Worm (Caenorhabditis elegans): ENCODE data around the gene cor-1.
"Not testable (repeated sequence)": the region's sequence is repeated elsewhere in the genome, so short reads cannot be mapped to it uniquely, and the experiment has no call there.

Gene cor-1

ce11 chrIII:10266824-10267223 lies 17.9 kb downstream of the cor-1 start, which contains the start of gene inpp-4B:
Gene inpp-4B (minus strand): TSS chrIII:10266877.
- TF ChIP-seq flh-1 (GFP tag; optimal IDR thresholded peaks at IDR 0.05); nhr-12 (tag; optimal IDR thresholded peaks at IDR 0.05); mab-5 (tag; optimal IDR thresholded peaks at IDR 0.05): not testable (repeated sequence)

ce11 chrIII:10270778-10271307 lies 21.9 kb downstream of the cor-1 start, which contains the start of gene cnk-1:
Gene cnk-1 (plus strand): TSS chrIII:10271257.
- TF ChIP-seq lsy-2 (tag; optimal IDR thresholded peaks at IDR 0.05), result peak; percentile 22
- TF ChIP-seq sem-2 (GFP tag; optimal IDR thresholded peaks at IDR 0.05), result no peak
- peak; percentile 11 for TF ChIP-seq ceh-39 (tag; optimal IDR thresholded peaks at IDR 0.05)
- TF ChIP-seq mls-2 (tag; optimal IDR thresholded peaks at IDR 0.05), result peak; percentile 13
- no peak for TF ChIP-seq nhr-28 (tag; optimal IDR thresholded peaks at IDR 0.05)
- no peak for TF ChIP-seq hlh-1 (tag; optimal IDR thresholded peaks at IDR 0.05)
- TF ChIP-seq mep-1 (tag; optimal IDR thresholded peaks at IDR 0.05), result peak; percentile 13
- TF ChIP-seq ceh-43 (GFP tag; optimal IDR thresholded peaks at IDR 0.05), result no peak
- TF ChIP-seq sptf-1 (tag; optimal IDR thresholded peaks at IDR 0.05), result peak; percentile 41
- peak; percentile 17 for TF ChIP-seq pha-4 (tag; optimal IDR thresholded peaks at IDR 0.05)
- TF ChIP-seq drap-1 (GFP tag; optimal IDR thresholded peaks at IDR 0.05), result peak; percentile 5
- peak; percentile 10 for TF ChIP-seq ces-1 (GFP tag; optimal IDR thresholded peaks at IDR 0.05)

- TF ChIP-seq lsy-2 (tag; optimal IDR thresholded peaks at IDR 0.05), result no peak
These were observed 22.9 kb downstream of the cor-1 start for ce11 chrIII:10271807-10272206.

ce11 chrIII:10278826-10279225 lies 29.9 kb downstream of the cor-1 start, which contains the start of gene pad-2:
Gene pad-2 (plus strand): TSS chrIII:10279126.
- no peak for TF ChIP-seq elt-3 (tag; optimal IDR thresholded peaks at IDR 0.05)
- TF ChIP-seq M03D4.4 (tag; optimal IDR thresholded peaks at IDR 0.05), result no peak
- no peak for TF ChIP-seq pha-4 (tag; optimal IDR thresholded peaks at IDR 0.05)

- TF ChIP-seq unc-39 (tag; optimal IDR thresholded peaks at IDR 0.05) (no peak), sptf-1 (tag; optimal IDR thresholded peaks at IDR 0.05) (peak; percentile 45), mls-2 (tag; optimal IDR thresholded peaks at IDR 0.05) (peak; percentile 69), lsy-2 (tag; optimal IDR thresholded peaks at IDR 0.05) (peak; percentile 0), ceh-39 (tag; optimal IDR thresholded peaks at IDR 0.05) (no peak), M03D4.4 (tag; optimal IDR thresholded peaks at IDR 0.05) (peak; percentile 38), nhr-76 (tag; optimal IDR thresholded peaks at IDR 0.05) (no peak), ces-1 (GFP tag; optimal IDR thresholded peaks at IDR 0.05) (peak; percentile 99), zip-8 (tag; optimal IDR thresholded peaks at IDR 0.05) (no peak), bed-3 (GFP tag; optimal IDR thresholded peaks at IDR 0.05) (no peak), unc-120 (tag; optimal IDR thresholded peaks at IDR 0.05; ENCODE audit: poor library complexity, severe bottlenecking) (peak; percentile 68)
These were observed 35.3 kb downstream of the cor-1 start for ce11 chrIII:10284214-10284613.

ce11 chrIII:10285623-10286022 lies 36.7 kb downstream of the cor-1 start, which contains the start of gene K10G9.2:
Gene K10G9.2 (plus strand): TSS chrIII:10285923.
- TF ChIP-seq ces-1 (GFP tag; optimal IDR thresholded peaks at IDR 0.05) (no peak), flh-1 (GFP tag; optimal IDR thresholded peaks at IDR 0.05) (no peak), nhr-76 (tag; optimal IDR thresholded peaks at IDR 0.05) (no peak), elt-1 (tag; optimal IDR thresholded peaks at IDR 0.05; ENCODE audit: borderline replicate concordance, insufficient read depth) (no peak), ceh-43 (GFP tag; optimal IDR thresholded peaks at IDR 0.05) (no peak), zip-8 (tag; optimal IDR thresholded peaks at IDR 0.05) (no peak), sem-2 (GFP tag; optimal IDR thresholded peaks at IDR 0.05) (no peak), mls-2 (tag; optimal IDR thresholded peaks at IDR 0.05) (no peak), blmp-1 (tag; optimal IDR thresholded peaks at IDR 0.05) (no peak), nhr-237 (tag; optimal IDR thresholded peaks at IDR 0.05) (no peak), cnd-1 (tag; optimal IDR thresholded peaks at IDR 0.05) (no peak), unc-120 (tag; optimal IDR thresholded peaks at IDR 0.05; ENCODE audit: poor library complexity, severe bottlenecking) (no peak), ceh-83 (GFP tag; optimal IDR thresholded peaks at IDR 0.05) (no peak)

ce11 chrIII:10289790-10290189 lies 40.9 kb downstream of the cor-1 start:
- TF ChIP-seq ceh-39 (tag; optimal IDR thresholded peaks at IDR 0.05), result no peak

Measured in whole organism, mixed stage, embryonic.